Worm (Caenorhabditis elegans) whole organism, L2 larva: ENCODE measurements around the gene C25E10.7.

Source experiments
- F13H6.1 ChIP-seq: sonication (generic microtip); optimal IDR thresholded peaks from 2 replicates; lab custom pipeline; 2016; ENCODE audit warnings: missing genetic modification characterization, missing compliant biosample characterization
- R02D3.7 ChIP-seq: fragments of 150-350 bp; optimal IDR thresholded peaks from 2 replicates; lab custom pipeline; 2014; ENCODE audit warnings: missing biosample characterization, missing genetic modification characterization
- ZK546.5 ChIP-seq: sonication (generic microtip); optimal IDR thresholded peaks from 2 replicates; lab custom pipeline; 2017; ENCODE audit warnings: missing biosample characterization, missing genetic modification characterization
- aly-2 ChIP-seq: fragments of 150-350 bp; optimal IDR thresholded peaks from 2 replicates; lab custom pipeline; 2014; ENCODE audit warnings: missing biosample characterization, missing genetic modification characterization
- blmp-1 ChIP-seq: sonication (generic microtip); optimal IDR thresholded peaks from 2 replicates; lab custom pipeline; 2017; ENCODE audit warnings: missing genetic modification characterization, mild to moderate bottlenecking, missing compliant biosample characterization, antibody characterized with exemption, moderate library complexity; ENCODE audit not compliant: insufficient read depth
- ceh-16 ChIP-seq: fragments of 150-350 bp; optimal IDR thresholded peaks from 2 replicates; lab custom pipeline; 2014; ENCODE audit warnings: missing biosample characterization, missing genetic modification characterization
- lin-11 ChIP-seq: fragments of 150-350 bp; sonication (generic microtip); optimal IDR thresholded peaks from 2 replicates; lab custom pipeline; 2014; ENCODE audit warnings: missing biosample characterization, missing genetic modification characterization, inconsistent platforms, mixed read lengths
- lin-13 ChIP-seq: fragments of 150-350 bp; optimal IDR thresholded peaks from 2 replicates; lab custom pipeline; 2014; ENCODE audit warnings: missing biosample characterization, missing genetic modification reagents, missing genetic modification characterization
- lin-39 ChIP-seq: fragments of 150-350 bp; optimal IDR thresholded peaks from 2 replicates; lab custom pipeline; 2014; ENCODE audit warnings: missing biosample characterization, missing genetic modification reagents, missing genetic modification characterization
- mbf-1 ChIP-seq: sonication (generic microtip); optimal IDR thresholded peaks from 2 replicates; lab custom pipeline; 2017; ENCODE audit warnings: missing biosample characterization, missing genetic modification characterization
- mdl-1 ChIP-seq, 2 experiments: fragments of 150-350 bp in 1 of 2; sonication (generic microtip) in 1 of 2; optimal IDR thresholded peaks; 2 replicates each; lab custom pipeline; 2017; ENCODE audit warnings: missing biosample characterization in 2 of 2, missing genetic modification characterization in 2 of 2
- nhr-10 ChIP-seq: sonication (generic microtip); optimal IDR thresholded peaks from 2 replicates; lab custom pipeline; 2017; ENCODE audit warnings: missing biosample characterization, missing genetic modification characterization
- nhr-11 ChIP-seq: fragments of 150-350 bp; optimal IDR thresholded peaks from 2 replicates; lab custom pipeline; 2014; ENCODE audit warnings: missing biosample characterization, missing genetic modification characterization
- nhr-12 ChIP-seq: fragments of 150-350 bp; optimal IDR thresholded peaks from 2 replicates; lab custom pipeline; 2014; ENCODE audit warnings: missing biosample characterization, missing genetic modification characterization
- nhr-129 ChIP-seq: fragments of 150-350 bp; optimal IDR thresholded peaks from 2 replicates; lab custom pipeline; 2014; ENCODE audit warnings: missing biosample characterization, missing genetic modification characterization
- nhr-21 ChIP-seq: fragments of 150-350 bp; optimal IDR thresholded peaks from 2 replicates; lab custom pipeline; 2014; ENCODE audit warnings: missing biosample characterization, missing genetic modification characterization
- nhr-23 ChIP-seq: fragments of 150-350 bp; optimal IDR thresholded peaks from 2 replicates; lab custom pipeline; 2014; ENCODE audit warnings: missing biosample characterization, missing genetic modification reagents, missing genetic modification characterization
- nhr-77 ChIP-seq: fragments of 150-350 bp; optimal IDR thresholded peaks from 2 replicates; lab custom pipeline; 2014; ENCODE audit warnings: missing biosample characterization, missing genetic modification characterization
- peb-1 ChIP-seq: fragments of 150-350 bp; optimal IDR thresholded peaks from 2 replicates; lab custom pipeline; 2014; ENCODE audit warnings: missing biosample characterization, missing genetic modification characterization
- sem-4 ChIP-seq: fragments of 150-350 bp; optimal IDR thresholded peaks from 2 replicates; lab custom pipeline; 2014; ENCODE audit warnings: missing biosample characterization, missing genetic modification reagents, missing genetic modification characterization
- sma-3 ChIP-seq: sonication (generic microtip); optimal IDR thresholded peaks from 2 replicates; lab custom pipeline; 2016; ENCODE audit warnings: missing genetic modification reagents, missing genetic modification characterization, missing compliant biosample characterization
- sma-9 ChIP-seq, 2 experiments: fragments of 150-350 bp in 1 of 2; sonication (generic microtip) in 1 of 2; optimal IDR thresholded peaks; 2 replicates each; lab custom pipeline; 2014 to 2016; ENCODE audit warnings: missing genetic modification characterization in 2 of 2, mild to moderate bottlenecking in 1 of 2, missing biosample characterization in 1 of 2, missing compliant biosample characterization in 1 of 2, missing genetic modification reagents in 1 of 2, moderate library complexity in 1 of 2
- zag-1 ChIP-seq: fragments of 150-350 bp; optimal IDR thresholded peaks from 2 replicates; lab custom pipeline; 2014; ENCODE audit warnings: missing biosample characterization, missing genetic modification characterization
- ztf-4 ChIP-seq: fragments of 150-350 bp; optimal IDR thresholded peaks from 2 replicates; lab custom pipeline; 2014; ENCODE audit warnings: missing biosample characterization, missing genetic modification characterization

Gene C25E10.7

ce11 chrV:9003291-9003690 lies 47.7 kb downstream of the C25E10.7 start, which contains the start of gene srx-1:
Gene srx-1, plus strand, starts transcription at chrV:9003672.
- TF ChIP-seq sma-9 (GFP tag; optimal IDR thresholded peaks at IDR 0.05; lab: Kevin White, UChicago) (no peak), sma-9 (tag; optimal IDR thresholded peaks at IDR 0.05; lab: Kevin White, UChicago) (no peak), mbf-1 (tag; lab: Kevin White, UChicago) (no peak), blmp-1 (tag; lab: Kevin White, UChicago) (no peak), aly-2 (tag; lab: Kevin White, UChicago) (no peak), nhr-129 (tag; lab: Kevin White, UChicago) (no peak), lin-39 (tag; lab: Kevin White, UChicago) (no peak), R02D3.7 (tag; lab: Kevin White, UChicago) (no peak), lin-13 (GFP tag; lab: Kevin White, UChicago) (no peak), F13H6.1 (no peak), nhr-77 (tag; lab: Kevin White, UChicago) (no peak), nhr-23 (tag; lab: Kevin White, UChicago) (no peak), ztf-4 (tag; lab: Kevin White, UChicago) (no peak)
- TF ChIP-seq, all 48 proteins: peak for 0

- TF ChIP-seq nhr-10 (tag; lab: Kevin White, UChicago) (no peak), nhr-129 (tag; lab: Kevin White, UChicago) (no peak), mbf-1 (tag; lab: Kevin White, UChicago) (no peak), nhr-12 (tag; lab: Kevin White, UChicago) (no peak), sma-3 (GFP tag; lab: Kevin White, UChicago) (no peak), nhr-23 (tag; lab: Kevin White, UChicago) (no peak), peb-1 (tag; lab: Kevin White, UChicago) (no peak), zag-1 (tag; lab: Kevin White, UChicago) (no peak), lin-11 (tag; lab: Kevin White, UChicago) (no peak), aly-2 (tag; lab: Kevin White, UChicago) (no peak), ZK546.5 (tag; lab: Kevin White, UChicago) (no peak), ceh-16 (tag; lab: Kevin White, UChicago) (no peak), nhr-21 (tag; lab: Kevin White, UChicago) (no peak), R02D3.7 (tag; lab: Kevin White, UChicago) (no peak), lin-13 (GFP tag; lab: Kevin White, UChicago) (no peak), nhr-11 (no peak), mdl-1 (tag; optimal IDR thresholded peaks at IDR 0.05; lab: Kevin White, UChicago) (no peak), sem-4 (no peak)
These were observed 49.8 kb downstream of the C25E10.7 start, which contains the start of gene F59E11.2 for ce11 chrV:9001175-9001574. Gene F59E11.2, plus strand, starts transcription at chrV:9001475.
